Worm (Caenorhabditis elegans) whole organism, L4 larva: ENCODE measurements around the gene R05G6.4.
A peak's percentile ranks its signal among the peaks of the same experiment; 100 is the strongest.

ENCODE experiments used
- F10B5.3 ChIP-seq: sonication (generic microtip); optimal IDR thresholded peaks from 2 replicates; lab custom pipeline; 2016; ENCODE audit warnings: mild to moderate bottlenecking, missing genetic modification characterization, missing compliant biosample characterization
- R02D3.7 ChIP-seq: fragments of 150-350 bp; sonication (generic microtip); optimal IDR thresholded peaks from 3 replicates; lab custom pipeline; 2014; ENCODE audit warnings: missing biosample characterization, missing genetic modification characterization
- T20F7.1 ChIP-seq: fragments of 200-800 bp; sonication (Bioruptor generic); optimal IDR thresholded peaks from 2 replicates; lab custom pipeline; 2018; ENCODE audit warnings: mild to moderate bottlenecking, missing genetic modification characterization, missing compliant biosample characterization
- Y105C5A.15 ChIP-seq: fragments of 200-800 bp; sonication (Bioruptor generic); IDR thresholded peaks from 2 replicates; pipeline ENCODE4 v1.3.6; 2022; ENCODE audit warnings: missing genetic modification characterization, missing compliant biosample characterization
- Y48G9A.11 ChIP-seq: fragments of 200-800 bp; sonication (Bioruptor generic); IDR thresholded peaks from 2 replicates; pipeline ENCODE4 v1.3.6; 2022; ENCODE audit warnings: missing genetic modification reagents, missing genetic modification characterization, missing compliant biosample characterization
- Y75B8A.6 ChIP-seq: fragments of 200-800 bp; sonication (Bioruptor generic); IDR thresholded peaks from 2 replicates; pipeline ENCODE4 v1.3.6; 2022; ENCODE audit warnings: missing genetic modification reagents, missing genetic modification characterization, missing compliant biosample characterization
- ZK337.2 ChIP-seq: fragments of 200-800 bp; sonication (Bioruptor generic); IDR thresholded peaks from 2 replicates; pipeline ENCODE4 v1.3.6; 2022; ENCODE audit warnings: missing genetic modification reagents, missing genetic modification characterization, missing compliant biosample characterization
- ZK546.5 ChIP-seq, 2 experiments: sonication (generic microtip); optimal IDR thresholded peaks; 2 replicates each; lab custom pipeline; 2017; ENCODE audit warnings: missing biosample characterization in 2 of 2, missing genetic modification characterization in 2 of 2
- aha-1 ChIP-seq: fragments of 150-350 bp; peaks from one replicate; lab custom pipeline; 2014; ENCODE audit warnings: missing biosample characterization, missing genetic modification characterization
- ama-1 ChIP-seq: fragments of 150-350 bp; optimal IDR thresholded peaks from 2 replicates; lab custom pipeline; 2014; ENCODE audit warnings: inconsistent platforms, mixed read lengths
- arid-1 ChIP-seq: fragments of 200-800 bp; sonication (Bioruptor generic); conservative IDR thresholded peaks from 2 replicates; pipeline ENCODE4 v1.3.6; 2022; ENCODE audit warnings: missing genetic modification reagents, missing genetic modification characterization, missing compliant biosample characterization
- attf-4 ChIP-seq: sonication (generic microtip); optimal IDR thresholded peaks from 3 replicates; lab custom pipeline; 2017; ENCODE audit warnings: missing biosample characterization, missing genetic modification characterization
- cey-2 ChIP-seq: sonication (generic microtip); optimal IDR thresholded peaks from 3 replicates; lab custom pipeline; 2017; ENCODE audit warnings: missing genetic modification characterization, mild to moderate bottlenecking, missing compliant biosample characterization, antibody characterized with exemption, borderline replicate concordance; ENCODE audit not compliant: insufficient read depth
- ctbp-1 ChIP-seq: fragments of 200-800 bp; sonication (Bioruptor generic); IDR thresholded peaks from 2 replicates; pipeline ENCODE4 v1.3.6; 2022; ENCODE audit warnings: missing genetic modification reagents, missing genetic modification characterization, missing compliant biosample characterization
- daf-16 ChIP-seq, 3 experiments: sonication (generic microtip); optimal IDR thresholded peaks; 2 replicates each; lab custom pipeline; 2016 to 2017; ENCODE audit warnings: missing genetic modification characterization in 3 of 3, missing genetic modification reagents in 3 of 3, mild to moderate bottlenecking in 2 of 3, missing compliant biosample characterization in 2 of 3, missing biosample characterization in 1 of 3, moderate library complexity in 1 of 3
- daf-19 ChIP-seq: fragments of 200-800 bp; sonication (Bioruptor generic); conservative IDR thresholded peaks from 2 replicates; pipeline ENCODE4 v1.3.6; 2022; ENCODE audit warnings: missing genetic modification characterization, missing compliant biosample characterization
- daf-8 ChIP-seq: fragments of 200-800 bp; sonication (Bioruptor generic); IDR thresholded peaks from 2 replicates; pipeline ENCODE4 v1.3.6; 2022; ENCODE audit warnings: missing genetic modification characterization, missing compliant biosample characterization
- dmd-8 ChIP-seq: fragments of 200-800 bp; sonication (Bioruptor generic); IDR thresholded peaks from 2 replicates; pipeline ENCODE4 v1.3.6; 2022; ENCODE audit warnings: missing genetic modification characterization, missing compliant biosample characterization
- duxl-1 ChIP-seq: sonication (generic microtip); optimal IDR thresholded peaks from 2 replicates; lab custom pipeline; 2016; ENCODE audit warnings: mild to moderate bottlenecking, missing genetic modification characterization, moderate library complexity, missing compliant biosample characterization; ENCODE audit not compliant: poor library complexity
- dve-1 ChIP-seq: sonication (generic microtip); optimal IDR thresholded peaks from 2 replicates; lab custom pipeline; 2017; ENCODE audit warnings: antibody characterized with exemption, mild to moderate bottlenecking, missing genetic modification characterization, missing compliant biosample characterization; ENCODE audit not compliant: insufficient read depth
- hlh-11 ChIP-seq: fragments of 200-800 bp; sonication (Bioruptor generic); optimal IDR thresholded peaks from 2 replicates; lab custom pipeline; 2018; ENCODE audit warnings: mild to moderate bottlenecking, missing genetic modification characterization, missing compliant biosample characterization
- hmg-1.1 ChIP-seq: fragments of 200-800 bp; sonication (Bioruptor generic); IDR thresholded peaks from 2 replicates; pipeline ENCODE4 v1.3.6; 2022; ENCODE audit warnings: missing genetic modification reagents, missing genetic modification characterization, missing compliant biosample characterization
- lin-1 ChIP-seq: fragments of 200-800 bp; sonication (Bioruptor generic); IDR thresholded peaks from 2 replicates; pipeline ENCODE4 v1.3.6; 2022; ENCODE audit warnings: missing genetic modification reagents, missing genetic modification characterization, missing compliant biosample characterization
- lin-15B ChIP-seq: fragments of 150-350 bp; sonication (generic microtip); optimal IDR thresholded peaks from 3 replicates; lab custom pipeline; 2014; ENCODE audit warnings: missing biosample characterization, missing genetic modification characterization
- lin-38 ChIP-seq: fragments of 200-800 bp; sonication (Bioruptor generic); IDR thresholded peaks from 2 replicates; pipeline ENCODE4 v1.3.6; 2022; ENCODE audit warnings: missing genetic modification reagents, missing genetic modification characterization, missing compliant biosample characterization
- lsy-2 ChIP-seq, 2 experiments: fragments of 150-350 bp in 1 of 2; sonication (generic microtip) in 1 of 2; optimal IDR thresholded peaks; 2 replicates each; lab custom pipeline; 2014 to 2017; ENCODE audit warnings: missing biosample characterization in 2 of 2, missing genetic modification characterization in 2 of 2
- madf-5 ChIP-seq, 2 experiments: fragments of 200-800 bp; sonication (Bioruptor generic); IDR thresholded peaks; 2 replicates each; pipeline ENCODE4 v1.3.6; 2022; ENCODE audit warnings: missing compliant biosample characterization in 2 of 2, missing genetic modification characterization in 2 of 2
- madf-9 ChIP-seq: fragments of 200-800 bp; sonication (Bioruptor generic); conservative IDR thresholded peaks from 2 replicates; pipeline ENCODE4 v1.3.6; 2022; ENCODE audit warnings: missing genetic modification reagents, missing genetic modification characterization, missing compliant biosample characterization
- mdt-29 ChIP-seq: fragments of 200-800 bp; sonication (Bioruptor generic); IDR thresholded peaks from 2 replicates; pipeline ENCODE4 v1.3.6; 2022; ENCODE audit warnings: missing genetic modification reagents, missing genetic modification characterization, missing compliant biosample characterization
- mes-2 ChIP-seq: sonication (generic microtip); optimal IDR thresholded peaks from 2 replicates; lab custom pipeline; 2016; ENCODE audit warnings: missing genotype, mild to moderate bottlenecking, missing genetic modification characterization, missing compliant biosample characterization; ENCODE audit not compliant: poor library complexity, severe bottlenecking
- nhr-10 ChIP-seq: fragments of 150-350 bp; optimal IDR thresholded peaks from 2 replicates; lab custom pipeline; 2014; ENCODE audit warnings: missing biosample characterization, missing genetic modification characterization
- nhr-11 ChIP-seq: fragments of 150-350 bp; optimal IDR thresholded peaks from 2 replicates; lab custom pipeline; 2014; ENCODE audit warnings: missing biosample characterization, missing genetic modification characterization
- nhr-25 ChIP-seq: sonication (generic microtip); optimal IDR thresholded peaks from 2 replicates; lab custom pipeline; 2017; ENCODE audit warnings: missing genetic modification characterization, mild to moderate bottlenecking, missing compliant biosample characterization, antibody characterized with exemption, moderate library complexity, borderline replicate concordance; ENCODE audit not compliant: insufficient read depth
- nhr-48 ChIP-seq: sonication (generic microtip); optimal IDR thresholded peaks from 2 replicates; lab custom pipeline; 2016; ENCODE audit warnings: mild to moderate bottlenecking, missing genetic modification characterization, missing compliant biosample characterization
- nhr-77 ChIP-seq: fragments of 150-350 bp; optimal IDR thresholded peaks from 2 replicates; lab custom pipeline; 2014; ENCODE audit warnings: missing biosample characterization, missing genetic modification characterization
- php-3 ChIP-seq: fragments of 200-800 bp; sonication (Bioruptor generic); IDR thresholded peaks from 2 replicates; pipeline ENCODE4 v1.3.6; 2022; ENCODE audit warnings: missing genetic modification reagents, missing genetic modification characterization, missing compliant biosample characterization
- saeg-2 ChIP-seq: fragments of 200-800 bp; sonication (Bioruptor generic); IDR thresholded peaks from 2 replicates; pipeline ENCODE4 v1.3.6; 2022; ENCODE audit warnings: missing genetic modification reagents, missing genetic modification characterization, missing compliant biosample characterization
- set-16 ChIP-seq: fragments of 200-800 bp; sonication (Bioruptor generic); IDR thresholded peaks from 2 replicates; pipeline ENCODE4 v1.3.6; 2022; ENCODE audit warnings: missing genetic modification reagents, missing genetic modification characterization, missing compliant biosample characterization
- spr-1 ChIP-seq: sonication (generic microtip); optimal IDR thresholded peaks from 2 replicates; lab custom pipeline; 2016; ENCODE audit warnings: mild to moderate bottlenecking, missing genetic modification characterization, missing compliant biosample characterization
- spr-3 ChIP-seq: fragments of 200-800 bp; sonication (Bioruptor generic); optimal IDR thresholded peaks from 2 replicates; lab custom pipeline; 2018; ENCODE audit warnings: mild to moderate bottlenecking, missing genetic modification characterization, missing compliant biosample characterization
- unc-39 ChIP-seq: sonication (generic microtip); optimal IDR thresholded peaks from 2 replicates; lab custom pipeline; 2017; ENCODE audit warnings: missing biosample characterization, missing genetic modification characterization
- unc-62 ChIP-seq, 3 experiments: fragments of 150-350 bp in 1 of 3; sonication (generic microtip); optimal IDR thresholded peaks in 2 of 3; peaks in 1 of 3; 1 replicate in 1 of 3; 2 replicates in 2 of 3; lab custom pipeline; 2014 to 2017; ENCODE audit warnings: missing biosample characterization in 3 of 3, missing genetic modification characterization in 3 of 3, missing genetic modification reagents in 3 of 3, missing genotype in 1 of 3
- zag-1 ChIP-seq: fragments of 150-350 bp; optimal IDR thresholded peaks from 2 replicates; lab custom pipeline; 2014; ENCODE audit warnings: missing biosample characterization, missing genetic modification characterization
- zfp-3 ChIP-seq: fragments of 200-800 bp; sonication (Bioruptor generic); conservative IDR thresholded peaks from 2 replicates; pipeline ENCODE4 v1.3.6; 2022; ENCODE audit warnings: missing genetic modification reagents, missing genetic modification characterization, missing compliant biosample characterization
- zip-11 ChIP-seq: fragments of 200-800 bp; sonication (Bioruptor generic); IDR thresholded peaks from 2 replicates; pipeline ENCODE4 v1.3.6; 2022; ENCODE audit warnings: missing genetic modification characterization, missing compliant biosample characterization
- ztf-11 ChIP-seq: fragments of 150-350 bp; optimal IDR thresholded peaks from 2 replicates; lab custom pipeline; 2014; ENCODE audit warnings: missing biosample characterization, missing genetic modification characterization

R05G6.4 gene

DNA sequence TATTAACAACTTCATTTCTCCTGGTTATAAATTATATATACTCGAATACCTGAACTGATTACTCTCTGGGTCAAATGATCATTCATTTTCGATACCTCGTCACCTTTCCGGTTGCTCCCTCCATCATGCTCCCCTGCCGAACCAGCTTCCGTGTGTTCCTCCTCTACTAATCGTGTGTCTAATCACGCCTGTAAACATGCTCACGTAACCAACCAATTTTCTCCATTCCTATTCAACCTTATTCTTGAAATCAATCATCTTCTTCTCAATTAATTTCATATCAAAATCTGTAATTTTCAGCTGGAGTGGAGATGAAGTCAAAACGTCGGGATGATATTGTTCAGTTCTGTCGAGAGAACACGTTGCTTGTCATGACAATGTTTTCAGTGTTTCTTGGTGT lies 9.7 kb upstream of the R05G6.4 start, which contains the start of gene glt-6:
Gene glt-6 (plus strand): TSS at position 301 of the 400 bp plus-strand sequence.
- TF ChIP-seq aha-1 (tag; lab: Kevin White, UChicago) (no peak), madf-5 (GFP tag; IDR thresholded peaks at IDR 0.05; lab: Robert Waterston, UW) (no peak), zip-11 (GFP tag; lab: Robert Waterston, UW) (no peak), cey-2 (tag; lab: Kevin White, UChicago) (no peak), daf-19 (GFP tag; lab: Robert Waterston, UW) (no peak), nhr-48 (tag; lab: Kevin White, UChicago) (no peak), saeg-2 (GFP tag; lab: Robert Waterston, UW) (no peak), attf-4 (no peak), dmd-8 (no peak), spr-3 (GFP tag; lab: Kevin White, UChicago) (no peak), unc-39 (tag; lab: Kevin White, UChicago) (no peak), lin-1 (no peak), madf-9 (GFP tag; lab: Robert Waterston, UW) (no peak), ZK337.2 (no peak), spr-1 (tag; lab: Kevin White, UChicago) (no peak), R02D3.7 (no peak), ztf-11 (no peak)
- TF ChIP-seq, all 104 proteins: peak for 0

DNA sequence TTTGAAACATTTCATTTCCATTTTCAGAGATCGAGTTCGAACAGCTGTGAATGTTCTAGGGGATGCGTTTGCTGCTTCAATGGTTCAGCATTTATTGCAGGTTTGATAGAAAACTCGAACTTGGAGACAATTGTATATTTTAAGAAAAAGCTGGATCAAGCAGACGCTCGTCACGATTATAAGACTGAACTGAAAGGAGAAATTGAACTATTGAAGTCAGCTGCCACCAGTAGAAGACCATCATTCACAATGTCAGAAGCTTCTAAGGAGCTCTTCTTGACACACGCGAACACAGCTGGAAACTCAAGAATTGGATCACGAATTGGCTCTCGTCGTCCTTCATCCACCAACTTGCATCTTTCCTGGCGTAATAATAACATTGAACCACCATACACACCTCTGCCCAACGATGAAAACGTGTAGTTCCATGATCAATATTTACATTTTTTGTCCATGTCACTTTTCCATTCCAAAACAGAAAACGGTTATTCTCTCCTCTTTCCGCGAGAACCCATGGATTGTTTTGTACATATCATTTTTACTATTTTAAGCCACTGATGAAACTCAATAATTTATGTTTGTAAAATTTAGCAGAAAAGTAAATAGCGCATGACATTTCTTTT lies 7.1 kb upstream of the R05G6.4 start:
- no peak; the same call in 1 of the 2 replicates for TF ChIP-seq mdt-29 (GFP tag; lab: Robert Waterston, UW)
- TF ChIP-seq Y75B8A.6: no peak
- TF ChIP-seq nhr-48 (tag; lab: Kevin White, UChicago): peak; percentile 1
- peak; percentile 13; the same call in 1 of the 2 replicates for TF ChIP-seq Y48G9A.11 (GFP tag; lab: Robert Waterston, UW)
- TF ChIP-seq nhr-77 (tag; lab: Kevin White, UChicago): peak; percentile 9
- peak; percentile 46 for TF ChIP-seq dve-1 (tag; lab: Kevin White, UChicago)
- peak; percentile 50; the same call in 1 of the 2 replicates for TF ChIP-seq arid-1
- peak; percentile 32 for TF ChIP-seq nhr-10 (tag; lab: Kevin White, UChicago)
- TF ChIP-seq ZK546.5 (tag; optimal IDR thresholded peaks at IDR 0.05; lab: Kevin White, UChicago): no peak
- TF ChIP-seq lin-38 (GFP tag; lab: Robert Waterston, UW): peak; percentile 53
- peak; percentile 34 for TF ChIP-seq nhr-25
- TF ChIP-seq unc-62 (GFP tag; optimal IDR thresholded peaks at IDR 0.05 in 1 of 2; lab: Kevin White, UChicago): peak in 1 of 2 experiments; percentile 74
- no peak for TF ChIP-seq unc-62 (tag; optimal IDR thresholded peaks at IDR 0.05; lab: Kevin White, UChicago)
- TF ChIP-seq php-3 (GFP tag; lab: Robert Waterston, UW): no peak
- TF ChIP-seq aha-1 (tag; lab: Kevin White, UChicago): peak; percentile 93
- peak; percentile 29 for TF ChIP-seq hlh-11 (tag; lab: Kevin White, UChicago)
- TF ChIP-seq nhr-11 (tag; lab: Kevin White, UChicago): no peak
- TF ChIP-seq hmg-1.1 (GFP tag; lab: Robert Waterston, UW): no peak
- peak; percentile 73; the same call in 1 of the 2 replicates for TF ChIP-seq zfp-3 (GFP tag; lab: Robert Waterston, UW)
- no peak for TF ChIP-seq set-16
- TF ChIP-seq lin-15B: no peak
- no peak for TF ChIP-seq Y105C5A.15
- TF ChIP-seq ctbp-1: peak; percentile 38; the same call in 1 of the 2 replicates
- TF ChIP-seq ztf-11: no peak
- no peak; the same call in 1 of the 2 replicates for TF ChIP-seq ZK337.2
- TF ChIP-seq ama-1: peak; percentile 91
- TF ChIP-seq zag-1 (tag; lab: Kevin White, UChicago): no peak
- TF ChIP-seq madf-9 (GFP tag; lab: Robert Waterston, UW): no peak
- peak in 1 of 2 experiments; percentile 10 for TF ChIP-seq daf-16 (GFP tag; optimal IDR thresholded peaks at IDR 0.05; lab: Kevin White, UChicago)
- peak; percentile 52 for TF ChIP-seq daf-16 (tag; optimal IDR thresholded peaks at IDR 0.05; lab: Kevin White, UChicago)
- TF ChIP-seq dmd-8: no peak
- peak in 1 of 2 experiments; percentile 32 for TF ChIP-seq lsy-2 (tag; optimal IDR thresholded peaks at IDR 0.05; lab: Kevin White, UChicago)
- peak; percentile 27 for TF ChIP-seq mes-2 (tag; lab: Kevin White, UChicago)
- no peak for TF ChIP-seq attf-4
- 0 out of 2 replicates have a peak, but pooled peaks have one; percentile 41 for TF ChIP-seq daf-8 (GFP tag; lab: Robert Waterston, UW)
- TF ChIP-seq F10B5.3 (tag; lab: Kevin White, UChicago): no peak
- peak; percentile 71 for TF ChIP-seq T20F7.1 (GFP tag; lab: Kevin White, UChicago)
- TF ChIP-seq duxl-1 (tag; lab: Kevin White, UChicago): peak; percentile 12
